Worm (Caenorhabditis elegans) whole organism, young adult: ENCODE data around the gene gldi-1.
"Not testable (repeated sequence)": the region's sequence is repeated elsewhere in the genome, so short reads cannot be mapped to it uniquely, and the experiment has no call there.

Source experiments
- F10E7.11 ChIP-seq: sonication (generic microtip); optimal IDR thresholded peaks from 2 replicates; lab custom pipeline; 2017; ENCODE audit warnings: mild to moderate bottlenecking, missing genetic modification characterization, moderate library complexity, missing compliant biosample characterization
- ama-1 ChIP-seq, 3 experiments: fragments of 150-350 bp in 1 of 3; sonication (generic microtip) in 2 of 3; optimal IDR thresholded peaks; 2 replicates each; lab custom pipeline; 2014 to 2018; ENCODE audit warnings: missing biosample characterization in 2 of 3, missing genetic modification characterization in 2 of 3, missing genetic modification reagents in 2 of 3
- atf-7 ChIP-seq: sonication (generic microtip); optimal IDR thresholded peaks from 2 replicates; lab custom pipeline; 2017; ENCODE audit warnings: mild to moderate bottlenecking, missing genetic modification characterization, missing compliant biosample characterization
- ceh-79 ChIP-seq: sonication (generic microtip); optimal IDR thresholded peaks from 2 replicates; lab custom pipeline; 2017; ENCODE audit warnings: mild to moderate bottlenecking, missing genetic modification characterization, missing compliant biosample characterization
- hlh-26 ChIP-seq: fragments of 200-800 bp; sonication (Bioruptor generic); conservative IDR thresholded peaks from 2 replicates; pipeline ENCODE4 v1.3.6; 2022; ENCODE audit warnings: missing genetic modification reagents, missing genetic modification characterization, missing compliant biosample characterization
- lin-26 ChIP-seq: fragments of 200-800 bp; sonication (Bioruptor generic); IDR thresholded peaks from 2 replicates; pipeline ENCODE4 v1.3.6; 2022; ENCODE audit warnings: missing genetic modification reagents, missing genetic modification characterization, missing compliant biosample characterization
- lsl-1 ChIP-seq: fragments of 200-800 bp; sonication (Bioruptor generic); optimal IDR thresholded peaks from 2 replicates; lab custom pipeline; 2018; ENCODE audit warnings: mild to moderate bottlenecking, missing genetic modification characterization, moderate library complexity, missing compliant biosample characterization
- nfya-1 ChIP-seq: sonication (generic microtip); optimal IDR thresholded peaks from 2 replicates; lab custom pipeline; 2017; ENCODE audit warnings: antibody characterized with exemption, missing compliant biosample characterization, missing genetic modification characterization, borderline replicate concordance; ENCODE audit not compliant: insufficient read depth
- nhr-80 ChIP-seq: sonication (generic microtip); optimal IDR thresholded peaks from 2 replicates; lab custom pipeline; 2016; ENCODE audit warnings: missing genetic modification characterization, missing compliant biosample characterization
- nhr-90 ChIP-seq: sonication (generic microtip); optimal IDR thresholded peaks from 2 replicates; lab custom pipeline; 2016; ENCODE audit warnings: missing genotype, mild to moderate bottlenecking, missing genetic modification characterization, missing compliant biosample characterization
- snpc-1.3 ChIP-seq: sonication (generic microtip); optimal IDR thresholded peaks from 2 replicates; lab custom pipeline; 2017; ENCODE audit warnings: missing genetic modification characterization, mild to moderate bottlenecking, missing compliant biosample characterization, antibody characterized with exemption, moderate library complexity, missing genotype, missing genetic modification reagents; ENCODE audit not compliant: insufficient read depth
- unc-130 ChIP-seq: sonication (generic microtip); optimal IDR thresholded peaks from 2 replicates; lab custom pipeline; 2016; ENCODE audit warnings: missing genetic modification reagents, missing genetic modification characterization, missing compliant biosample characterization
- zim-3 ChIP-seq: sonication (generic microtip); optimal IDR thresholded peaks from 2 replicates; lab custom pipeline; 2017; ENCODE audit warnings: mild to moderate bottlenecking, missing genetic modification characterization, moderate library complexity, missing compliant biosample characterization

- TF ChIP-seq F10E7.11 (tag; lab: Kevin White, UChicago); hlh-26 (GFP tag; lab: Robert Waterston, UW); atf-7 (tag; lab: Kevin White, UChicago); nfya-1 (tag; lab: Kevin White, UChicago); nhr-90 (tag; lab: Kevin White, UChicago); lsl-1 (GFP tag; lab: Kevin White, UChicago); unc-130 (GFP tag; lab: Kevin White, UChicago); ceh-79 (tag; lab: Kevin White, UChicago); ama-1 (optimal IDR thresholded peaks at IDR 0.05; lab: Kevin White, UChicago); ama-1 (GFP tag; optimal IDR thresholded peaks at IDR 0.05; lab: Kevin White, UChicago); nhr-80 (tag; lab: Kevin White, UChicago); lin-26 (GFP tag; lab: Robert Waterston, UW); zim-3 (tag; lab: Kevin White, UChicago); snpc-1.3 (tag; lab: Kevin White, UChicago): not testable (repeated sequence)
Observed at ce11 chrII:454646-455045, 29.5 kb downstream of the gldi-1 start, which contains the start of gene W10D9.1.
